Fruit fly (Drosophila melanogaster) whole organism, embryonic: ENCODE measurements around the gene Setx.

Experiments used
- Aef1 ChIP-seq: fragments of 200-800 bp; sonication (Bioruptor generic); IDR thresholded peaks from 3 replicates; pipeline ENCODE4 v1.3.6; 2022; ENCODE audit warnings: missing biosample characterization, missing genetic modification characterization
- CG11247 ChIP-seq: fragments of 200-800 bp; sonication (Bioruptor generic); IDR thresholded peaks from 2 replicates; pipeline ENCODE4 v1.3.6; 2022; ENCODE audit warnings: missing biosample characterization, missing genetic modification characterization
- CG12391 ChIP-seq: fragments of 200-800 bp; sonication (Bioruptor generic); optimal IDR thresholded peaks from 3 replicates; lab custom pipeline; 2018; ENCODE audit warnings: missing biosample characterization, mild to moderate bottlenecking, missing genetic modification characterization, moderate library complexity
- CG17359 ChIP-seq: fragments of 200-800 bp; sonication (Bioruptor generic); optimal IDR thresholded peaks from 3 replicates; lab custom pipeline; 2018; ENCODE audit warnings: missing biosample characterization, mild to moderate bottlenecking, missing genetic modification characterization, moderate library complexity
- CG17829 ChIP-seq: fragments of 200-800 bp; optimal IDR thresholded peaks from 2 replicates; lab custom pipeline; 2019; ENCODE audit warnings: missing biosample characterization, mild to moderate bottlenecking, missing genetic modification characterization, moderate library complexity
- CG18262 ChIP-seq: fragments of 200-800 bp; optimal IDR thresholded peaks from 3 replicates; lab custom pipeline; 2019; ENCODE audit warnings: missing biosample characterization, mild to moderate bottlenecking, missing genetic modification characterization, moderate library complexity
- CG18476 ChIP-seq: fragments of 200-800 bp; sonication (Bioruptor generic); optimal IDR thresholded peaks from 2 replicates; lab custom pipeline; 2016; ENCODE audit warnings: missing biosample characterization, mild to moderate bottlenecking, missing genetic modification characterization
- CG2875 ChIP-seq: fragments of 200-800 bp; sonication (Bioruptor generic); optimal IDR thresholded peaks from 2 replicates; lab custom pipeline; 2017; ENCODE audit warnings: missing biosample characterization, mild to moderate bottlenecking, missing genetic modification characterization, missing genetic modification reagents
- CG4404 ChIP-seq: fragments of 200-800 bp; sonication (Bioruptor generic); IDR thresholded peaks from 2 replicates; pipeline ENCODE4 v1.3.6; 2022; ENCODE audit warnings: missing biosample characterization, missing genetic modification characterization
- CG7963 ChIP-seq: fragments of 200-800 bp; sonication (Bioruptor generic); IDR thresholded peaks from 3 replicates; pipeline ENCODE4 v1.3.6; 2022; ENCODE audit warnings: missing biosample characterization, missing genetic modification characterization; ENCODE audit not compliant: partially characterized antibody
- CG8388 ChIP-seq: fragments of 200-800 bp; sonication (Bioruptor generic); optimal IDR thresholded peaks from 2 replicates; lab custom pipeline; 2019; ENCODE audit warnings: missing biosample characterization, mild to moderate bottlenecking, missing genetic modification characterization, moderate library complexity
- CG9932 ChIP-seq: fragments of 200-800 bp; sonication (Bioruptor generic); IDR thresholded peaks from 2 replicates; pipeline ENCODE4 v1.3.6; 2022; ENCODE audit warnings: missing biosample characterization, missing genetic modification characterization
- CoRest ChIP-seq: fragments of 200-800 bp; sonication (Bioruptor generic); optimal IDR thresholded peaks from 3 replicates; lab custom pipeline; 2018; ENCODE audit warnings: missing biosample characterization, mild to moderate bottlenecking, missing genetic modification characterization, moderate library complexity
- D ChIP-seq, 2 experiments: fragments of 200-800 bp in 1 of 2; fragments of >200 bp in 1 of 2; sonication (Bioruptor generic) in 1 of 2; optimal IDR thresholded peaks; 2 replicates in 1 of 2; 3 replicates in 1 of 2; lab custom pipeline; 2017; ENCODE audit warnings: mild to moderate bottlenecking in 1 of 2, missing biosample characterization in 1 of 2, missing genetic modification characterization in 1 of 2, missing genetic modification reagents in 1 of 2
- Doc2 ChIP-seq: fragments of 200-800 bp; sonication (Bioruptor generic); IDR thresholded peaks from 2 replicates; pipeline ENCODE4 v1.3.6; 2022; ENCODE audit warnings: missing biosample characterization, missing genetic modification characterization
- E2f2 ChIP-seq: fragments of 200-800 bp; sonication (Bioruptor generic); IDR thresholded peaks from 2 replicates; pipeline ENCODE4 v1.3.6; 2022; ENCODE audit warnings: missing biosample characterization, missing genetic modification characterization
- Fer1 ChIP-seq: fragments of 200-800 bp; sonication (Bioruptor generic); optimal IDR thresholded peaks from 2 replicates; lab custom pipeline; 2017; ENCODE audit warnings: missing biosample characterization, mild to moderate bottlenecking, missing genetic modification characterization
- GATAe ChIP-seq: fragments of 200-800 bp; sonication (Bioruptor generic); conservative IDR thresholded peaks from 2 replicates; pipeline ENCODE4 v1.3.6; 2022; ENCODE audit warnings: missing biosample characterization, missing genetic modification characterization
- Gug ChIP-seq: fragments of 200-800 bp; sonication (Bioruptor generic); IDR thresholded peaks from 4 replicates; pipeline ENCODE4 v1.3.6; 2022; ENCODE audit warnings: missing biosample characterization, missing genetic modification characterization
- H15 ChIP-seq: fragments of 200-800 bp; sonication (Bioruptor generic); IDR thresholded peaks from 3 replicates; pipeline ENCODE4 v1.3.6; 2022; ENCODE audit warnings: missing biosample characterization, missing genetic modification characterization
- Max ChIP-seq: fragments of 200-800 bp; sonication (Bioruptor generic); optimal IDR thresholded peaks from 2 replicates; lab custom pipeline; 2016; ENCODE audit warnings: missing biosample characterization, mild to moderate bottlenecking, missing genetic modification characterization
- Med ChIP-seq: fragments of 200-800 bp; sonication (Bioruptor generic); peaks from one replicate; lab custom pipeline; 2016; ENCODE audit warnings: missing biosample characterization, missing genetic modification characterization, mild to moderate bottlenecking, inconsistent platforms, moderate library complexity
- Mes4 ChIP-seq: fragments of 200-800 bp; sonication (Bioruptor generic); optimal IDR thresholded peaks from 2 replicates; lab custom pipeline; 2016; ENCODE audit warnings: missing biosample characterization, missing genetic modification characterization
- Nf-YB ChIP-seq: fragments of 200-800 bp; sonication (Bioruptor generic); optimal IDR thresholded peaks from 3 replicates; lab custom pipeline; 2019; ENCODE audit warnings: missing biosample characterization, mild to moderate bottlenecking, missing genetic modification characterization, moderate library complexity
- Opbp ChIP-seq: fragments of 200-800 bp; sonication (Bioruptor generic); IDR thresholded peaks from 3 replicates; pipeline ENCODE4 v1.3.6; 2022; ENCODE audit warnings: missing biosample characterization, missing genetic modification characterization; ENCODE audit not compliant: partially characterized antibody
- Stat92E ChIP-seq, 3 experiments: fragments of >200 bp in 2 of 3; fragments of 200-800 bp in 1 of 3; sonication (Bioruptor generic) in 1 of 3; optimal IDR thresholded peaks; 2 replicates each; lab custom pipeline; 2017 to 2019; ENCODE audit warnings: missing biosample characterization in 3 of 3, missing genetic modification characterization in 3 of 3, mild to moderate bottlenecking in 1 of 3, moderate library complexity in 1 of 3
- Tbp ChIP-seq: fragments of >200 bp; optimal IDR thresholded peaks from 2 replicates; lab custom pipeline; 2018; ENCODE audit warnings: missing biosample characterization, missing genetic modification characterization
- Usf ChIP-seq: fragments of 200-800 bp; sonication (Bioruptor generic); optimal IDR thresholded peaks from 2 replicates; lab custom pipeline; 2017; ENCODE audit warnings: missing genotype, missing biosample characterization, missing genetic modification characterization
- Xrp1 ChIP-seq: fragments of 200-800 bp; sonication (Bioruptor generic); IDR thresholded peaks from 2 replicates; pipeline ENCODE4 v1.3.6; 2022; ENCODE audit warnings: missing biosample characterization, missing genetic modification characterization
- abd-A ChIP-seq: fragments of 200-800 bp; sonication (Bioruptor generic); optimal IDR thresholded peaks from 3 replicates; lab custom pipeline; 2019; ENCODE audit warnings: missing biosample characterization, mild to moderate bottlenecking, missing genetic modification characterization, moderate library complexity
- ash1 ChIP-seq: fragments of 200-800 bp; sonication (Bioruptor generic); optimal IDR thresholded peaks from 2 replicates; lab custom pipeline; 2018; ENCODE audit warnings: missing biosample characterization, mild to moderate bottlenecking, missing genetic modification characterization
- chinmo ChIP-seq: fragments of 200-800 bp; sonication (Bioruptor generic); IDR thresholded peaks from 4 replicates; pipeline ENCODE4 v1.3.6; 2022; ENCODE audit warnings: missing biosample characterization, missing genetic modification characterization; ENCODE audit not compliant: partially characterized antibody
- chn ChIP-seq: fragments of 200-800 bp; sonication (Bioruptor generic); optimal IDR thresholded peaks from 2 replicates; lab custom pipeline; 2016; ENCODE audit warnings: missing biosample characterization, missing genetic modification characterization
- gem ChIP-seq: fragments of 200-800 bp; sonication (Bioruptor generic); optimal IDR thresholded peaks from 2 replicates; lab custom pipeline; 2019; ENCODE audit warnings: missing biosample characterization, mild to moderate bottlenecking, missing genetic modification characterization, moderate library complexity
- gt ChIP-seq: fragments of 200-800 bp; sonication (Bioruptor generic); IDR thresholded peaks from 2 replicates; pipeline ENCODE4 v1.3.6; 2022; ENCODE audit warnings: missing biosample characterization, missing genetic modification characterization
- h ChIP-seq: fragments of >200 bp; optimal IDR thresholded peaks from 2 replicates; lab custom pipeline; 2017
- jing ChIP-seq: fragments of 200-800 bp; sonication (Bioruptor generic); optimal IDR thresholded peaks from 2 replicates; lab custom pipeline; 2018; ENCODE audit warnings: missing biosample characterization, mild to moderate bottlenecking, missing genetic modification characterization
- kni ChIP-seq: fragments of 200-800 bp; sonication (Bioruptor generic); optimal IDR thresholded peaks from 3 replicates; lab custom pipeline; 2017; ENCODE audit warnings: mild to moderate bottlenecking, missing biosample characterization, missing genetic modification reagents, missing genetic modification characterization
- lov ChIP-seq, 2 experiments: fragments of 200-800 bp in 1 of 2; fragments of >200 bp in 1 of 2; sonication (Bioruptor generic) in 1 of 2; IDR thresholded peaks in 1 of 2; optimal IDR thresholded peaks in 1 of 2; 2 replicates in 1 of 2; 3 replicates in 1 of 2; pipeline versions ENCODE4 v1.3.6 to Lab custom; 2017 to 2022; ENCODE audit warnings: missing biosample characterization in 1 of 2, missing genetic modification characterization in 1 of 2
- luna ChIP-seq: fragments of 200-800 bp; sonication (Bioruptor generic); optimal IDR thresholded peaks from 2 replicates; lab custom pipeline; 2016; ENCODE audit warnings: missing biosample characterization, missing genetic modification characterization
- nerfin-2 ChIP-seq: fragments of 200-800 bp; sonication (Bioruptor generic); IDR thresholded peaks from 2 replicates; pipeline ENCODE4 v1.3.6; 2022; ENCODE audit warnings: missing biosample characterization, missing genetic modification characterization; ENCODE audit not compliant: partially characterized antibody
- nmo ChIP-seq: fragments of 200-800 bp; sonication (Bioruptor generic); optimal IDR thresholded peaks from 2 replicates; lab custom pipeline; 2018; ENCODE audit warnings: missing biosample characterization, mild to moderate bottlenecking, missing genetic modification characterization, moderate library complexity
- p53 ChIP-seq: fragments of 200-800 bp; sonication (Bioruptor generic); optimal IDR thresholded peaks from 2 replicates; lab custom pipeline; 2016; ENCODE audit warnings: missing biosample characterization, missing genetic modification characterization
- pnt ChIP-seq: fragments of 200-800 bp; sonication (Bioruptor generic); optimal IDR thresholded peaks from 3 replicates; lab custom pipeline; 2016; ENCODE audit warnings: missing biosample characterization, missing genetic modification characterization
- sd ChIP-seq: fragments of 200-800 bp; sonication (Bioruptor generic); optimal IDR thresholded peaks from 3 replicates; lab custom pipeline; 2018; ENCODE audit warnings: missing biosample characterization, mild to moderate bottlenecking, missing genetic modification characterization, moderate library complexity
- sim ChIP-seq: fragments of 200-800 bp; sonication (Bioruptor generic); IDR thresholded peaks from 2 replicates; pipeline ENCODE4 v1.3.6; 2022; ENCODE audit warnings: missing biosample characterization, missing genetic modification characterization
- vvl ChIP-seq: fragments of 200-800 bp; sonication (Bioruptor generic); IDR thresholded peaks from 2 replicates; pipeline ENCODE4 v1.3.6; 2022; ENCODE audit warnings: missing biosample characterization, missing genetic modification characterization
- zf30C ChIP-seq: fragments of 200-800 bp; sonication (Bioruptor generic); optimal IDR thresholded peaks from 3 replicates; lab custom pipeline; 2018; ENCODE audit warnings: missing biosample characterization, mild to moderate bottlenecking, missing genetic modification characterization

The Setx gene

dm6 chr3L:8086218-8086617 is 51.1 kb downstream of the Setx start:
- TF ChIP-seq chinmo (GFP tag; lab: Robert Waterston, UW) (0 out of 4 replicates have a peak, but pooled peaks have one; percentile 74), gt (GFP tag; lab: Robert Waterston, UW) (no peak), pnt (no peak), Tbp (GFP tag; lab: Kevin White, UChicago) (no peak), Med (GFP tag; lab: Kevin White, UChicago) (peak; percentile 41), h (lab: Kevin White, UChicago) (no peak), lov (optimal IDR thresholded peaks at IDR 0.05; lab: Kevin White, UChicago) (no peak), lov (GFP tag; IDR thresholded peaks at IDR 0.05; lab: Robert Waterston, UW) (no peak), abd-A (tag; lab: Kevin White, UChicago) (peak; percentile 24), sd (tag; lab: Kevin White, UChicago) (peak; percentile 69), CG12391 (tag; lab: Kevin White, UChicago) (no peak), CG17359 (no peak), CG4404 (GFP tag; lab: Robert Waterston, UW) (no peak), Fer1 (GFP tag; lab: Kevin White, UChicago) (no peak), vvl (GFP tag; lab: Robert Waterston, UW) (0 out of 2 replicates have a peak, but pooled peaks have one; percentile 25), H15 (GFP tag; lab: Robert Waterston, UW) (no peak)

DNA sequence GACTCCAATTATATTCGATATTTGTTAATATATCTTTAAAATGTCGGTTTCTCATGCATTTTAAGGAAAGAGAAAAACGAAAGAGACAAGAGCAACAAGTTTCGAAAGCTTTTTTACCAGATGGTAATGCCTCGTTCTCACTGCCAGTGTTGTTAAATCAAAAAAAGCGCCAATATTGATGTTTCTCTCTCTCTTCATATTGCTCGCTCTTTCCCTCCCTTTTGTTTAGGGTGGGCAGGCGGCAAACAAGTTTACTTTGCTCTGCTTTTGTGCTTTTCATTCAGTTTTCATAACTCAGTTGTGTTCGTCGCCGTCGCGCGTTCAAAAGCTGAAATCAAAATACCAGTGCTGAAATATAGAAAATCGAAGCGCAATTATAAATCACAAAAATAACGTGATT is 55.5 kb downstream of the Setx start:
- no peak for TF ChIP-seq Usf
- peak; percentile 30 for TF ChIP-seq luna (GFP tag; lab: Kevin White, UChicago)
- peak in 1 of 3 experiments; percentile 62 for TF ChIP-seq Stat92E (GFP tag; optimal IDR thresholded peaks at IDR 0.05; lab: Kevin White, UChicago)
- TF ChIP-seq Nf-YB = no peak
- no peak for TF ChIP-seq p53 (GFP tag; lab: Kevin White, UChicago)
- no peak for TF ChIP-seq kni
- no peak for TF ChIP-seq nmo (GFP tag; lab: Kevin White, UChicago)
- no peak for TF ChIP-seq CG18262 (tag; lab: Kevin White, UChicago)
- TF ChIP-seq gt (GFP tag; lab: Robert Waterston, UW) = no peak
- no peak for TF ChIP-seq D (optimal IDR thresholded peaks at IDR 0.05; lab: Kevin White, UChicago)
- TF ChIP-seq D (GFP tag; optimal IDR thresholded peaks at IDR 0.05; lab: Kevin White, UChicago) = no peak
- TF ChIP-seq nerfin-2 = no peak
- TF ChIP-seq CG11247 (GFP tag; lab: Robert Waterston, UW) = no peak
- no peak for TF ChIP-seq CG18476
- no peak for TF ChIP-seq gem (tag; lab: Kevin White, UChicago)
- no peak for TF ChIP-seq GATAe
- no peak for TF ChIP-seq Mes4
- no peak for TF ChIP-seq zf30C (GFP tag; lab: Kevin White, UChicago)
- no peak for TF ChIP-seq CG17829
- TF ChIP-seq Xrp1 (GFP tag; lab: Robert Waterston, UW) = peak; percentile 31; the same call in 1 of the 2 replicates
- no peak for TF ChIP-seq sim (GFP tag; lab: Robert Waterston, UW)
- no peak for TF ChIP-seq Aef1 (GFP tag; lab: Robert Waterston, UW)
- TF ChIP-seq Gug (GFP tag; lab: Robert Waterston, UW) = no peak
- TF ChIP-seq chn (GFP tag; lab: Kevin White, UChicago) = peak; percentile 42
- no peak for TF ChIP-seq CG7963 (GFP tag; lab: Robert Waterston, UW)
- TF ChIP-seq CG8388 = no peak
- no peak for TF ChIP-seq Doc2 (GFP tag; lab: Robert Waterston, UW)
- no peak for TF ChIP-seq jing (GFP tag; lab: Kevin White, UChicago)
- peak; percentile 54 for TF ChIP-seq abd-A (tag; lab: Kevin White, UChicago)
- TF ChIP-seq CoRest (tag; lab: Kevin White, UChicago) = no peak
- no peak for TF ChIP-seq Max
- no peak for TF ChIP-seq Opbp (GFP tag; lab: Robert Waterston, UW)
- peak; percentile 57 for TF ChIP-seq E2f2 (GFP tag; lab: Robert Waterston, UW)
- peak; percentile 21 for TF ChIP-seq CG2875 (GFP tag; lab: Kevin White, UChicago)
- no peak for TF ChIP-seq ash1 (GFP tag; lab: Kevin White, UChicago)
- TF ChIP-seq CG9932 (GFP tag; lab: Robert Waterston, UW) = no peak; the same call in 1 of the 2 replicates
